Fruit fly (Drosophila melanogaster) whole organism, wandering third instar larva: ENCODE data around the gene CG11912.

ENCODE experiments used
- Abd-B ChIP-seq: fragments of >200 bp; optimal IDR thresholded peaks from 2 replicates; lab custom pipeline; 2017; ENCODE audit warnings: missing biosample characterization, missing genetic modification characterization
- GATAd ChIP-seq: sonication (Bioruptor generic); optimal IDR thresholded peaks from 2 replicates; lab custom pipeline; 2016; ENCODE audit warnings: missing biosample characterization, missing genetic modification characterization
- N ChIP-seq: fragments of >200 bp; optimal IDR thresholded peaks from 2 replicates; lab custom pipeline; 2018; ENCODE audit warnings: missing biosample characterization, missing external identifiers, missing genetic modification characterization
- foxo ChIP-seq, 2 experiments: fragments of 200-800 bp; sonication (Bioruptor generic); optimal IDR thresholded peaks; 2 replicates in 1 of 2; 3 replicates in 1 of 2; lab custom pipeline; 2016 to 2017; ENCODE audit warnings: missing biosample characterization in 2 of 2, missing genetic modification characterization in 2 of 2
- h ChIP-seq: fragments of 200-800 bp; sonication (Bioruptor generic); optimal IDR thresholded peaks from 3 replicates; lab custom pipeline; 2016; ENCODE audit warnings: missing biosample characterization, mild to moderate bottlenecking, missing genetic modification characterization
- pan ChIP-seq: fragments of >200 bp; optimal IDR thresholded peaks from 2 replicates; lab custom pipeline; 2017

- TF ChIP-seq foxo (GFP tag; optimal IDR thresholded peaks at IDR 0.05; lab: Kevin White, UChicago) (peak; percentile 70 to 96), pan (no peak), h (peak; percentile 95), GATAd (GFP tag; lab: Kevin White, UChicago) (no peak), N (GFP tag; lab: Kevin White, UChicago) (no peak), Abd-B (no peak)
These were observed 32.6 kb downstream of the CG11912 start for dm6 chr2L:286421-286820.
